Worm (Caenorhabditis elegans) whole organism, young adult: Measurements from ENCODE around the gene col-126.

Source experiments
- B0019.2 ChIP-seq: fragments of 200-800 bp; sonication (Bioruptor generic); conservative IDR thresholded peaks from 2 replicates; pipeline ENCODE4 v1.3.6; 2022; ENCODE audit warnings: missing genetic modification reagents, missing genetic modification characterization, missing compliant biosample characterization
- B0261.1 ChIP-seq: sonication (generic microtip); optimal IDR thresholded peaks from 2 replicates; lab custom pipeline; 2016; ENCODE audit warnings: mild to moderate bottlenecking, missing genetic modification characterization, moderate library complexity, missing compliant biosample characterization
- C06A6.2 ChIP-seq: fragments of 200-800 bp; sonication (Bioruptor generic); conservative IDR thresholded peaks from 2 replicates; pipeline ENCODE4 v1.3.6; 2022; ENCODE audit warnings: missing genetic modification characterization, missing compliant biosample characterization
- F22D6.2 ChIP-seq: sonication (generic microtip); optimal IDR thresholded peaks from 2 replicates; lab custom pipeline; 2016; ENCODE audit warnings: mild to moderate bottlenecking, missing genetic modification characterization, missing compliant biosample characterization
- F37B4.10 ChIP-seq: fragments of 200-800 bp; sonication (Bioruptor generic); IDR thresholded peaks from 2 replicates; pipeline ENCODE4 v1.3.6; 2022; ENCODE audit warnings: missing genetic modification characterization, missing compliant biosample characterization
- K11D2.4 ChIP-seq: fragments of 200-800 bp; sonication (Bioruptor generic); IDR thresholded peaks from 2 replicates; pipeline ENCODE4 v1.3.6; 2022; ENCODE audit warnings: missing genetic modification reagents, missing genetic modification characterization, missing compliant biosample characterization
- T26A5.8 ChIP-seq: sonication (generic microtip); optimal IDR thresholded peaks from 2 replicates; lab custom pipeline; 2016; ENCODE audit warnings: missing genetic modification characterization, missing compliant biosample characterization
- akir-1 ChIP-seq: fragments of 200-800 bp; sonication (Bioruptor generic); optimal IDR thresholded peaks from 2 replicates; lab custom pipeline; 2018; ENCODE audit warnings: mild to moderate bottlenecking, missing genetic modification characterization, moderate library complexity, missing compliant biosample characterization
- ama-1 ChIP-seq, 3 experiments: fragments of 150-350 bp in 1 of 3; sonication (generic microtip) in 2 of 3; optimal IDR thresholded peaks; 2 replicates each; lab custom pipeline; 2014 to 2018; ENCODE audit warnings: missing biosample characterization in 2 of 3, missing genetic modification characterization in 2 of 3, missing genetic modification reagents in 2 of 3
- aptf-3 ChIP-seq: fragments of 200-800 bp; sonication (Bioruptor generic); IDR thresholded peaks from 2 replicates; pipeline ENCODE4 v1.3.6; 2022; ENCODE audit warnings: missing genetic modification characterization, missing compliant biosample characterization
- athp-1 ChIP-seq: sonication (generic microtip); optimal IDR thresholded peaks from 2 replicates; lab custom pipeline; 2017; ENCODE audit warnings: mild to moderate bottlenecking, missing genetic modification characterization, missing compliant biosample characterization
- ccch-3 ChIP-seq: fragments of 200-800 bp; sonication (Bioruptor generic); optimal IDR thresholded peaks from 2 replicates; lab custom pipeline; 2018; ENCODE audit warnings: mild to moderate bottlenecking, missing genetic modification characterization, missing compliant biosample characterization
- cebp-2 ChIP-seq: fragments of 200-800 bp; sonication (Bioruptor generic); IDR thresholded peaks from 2 replicates; pipeline ENCODE4 v1.3.6; 2022; ENCODE audit warnings: missing genetic modification characterization, missing compliant biosample characterization
- ceh-27 ChIP-seq: fragments of 200-800 bp; sonication (Bioruptor generic); optimal IDR thresholded peaks from 2 replicates; lab custom pipeline; 2018; ENCODE audit warnings: mild to moderate bottlenecking, missing genetic modification characterization, moderate library complexity, missing compliant biosample characterization
- ceh-40 ChIP-seq: fragments of 200-800 bp; sonication (Bioruptor generic); IDR thresholded peaks from 2 replicates; pipeline ENCODE4 v1.3.6; 2022; ENCODE audit warnings: missing genetic modification characterization, missing compliant biosample characterization
- ceh-58 ChIP-seq: fragments of 200-800 bp; sonication (Bioruptor generic); IDR thresholded peaks from 2 replicates; pipeline ENCODE4 v1.3.6; 2022; ENCODE audit warnings: missing genetic modification characterization, missing compliant biosample characterization
- dpff-1 ChIP-seq: sonication (generic microtip); optimal IDR thresholded peaks from 2 replicates; lab custom pipeline; 2017; ENCODE audit warnings: mild to moderate bottlenecking, missing genetic modification characterization, missing compliant biosample characterization
- dpl-1 ChIP-seq: fragments of 150-350 bp; optimal IDR thresholded peaks from 2 replicates; lab custom pipeline; 2014; ENCODE audit warnings: missing biosample characterization, missing genetic modification reagents, missing genetic modification characterization
- efl-1 ChIP-seq: fragments of 150-350 bp; optimal IDR thresholded peaks from 2 replicates; lab custom pipeline; 2014; ENCODE audit warnings: missing biosample characterization, missing genetic modification reagents, missing genetic modification characterization
- egl-44 ChIP-seq: fragments of 200-800 bp; sonication (Bioruptor generic); IDR thresholded peaks from 2 replicates; pipeline ENCODE4 v1.3.6; 2022; ENCODE audit warnings: missing genetic modification reagents, missing genetic modification characterization, missing compliant biosample characterization
- fkh-3 ChIP-seq: sonication (generic microtip); optimal IDR thresholded peaks from 2 replicates; lab custom pipeline; 2016; ENCODE audit warnings: mild to moderate bottlenecking, missing genetic modification characterization, missing compliant biosample characterization
- him-1 ChIP-seq: sonication (generic microtip); optimal IDR thresholded peaks from 2 replicates; lab custom pipeline; 2016; ENCODE audit warnings: missing genotype, missing genetic modification reagents, missing genetic modification characterization, missing compliant biosample characterization
- hsf-1 ChIP-seq: fragments of 200-800 bp; sonication (Bioruptor generic); IDR thresholded peaks from 2 replicates; pipeline ENCODE4 v1.3.6; 2022; ENCODE audit warnings: missing genetic modification reagents, missing genetic modification characterization, missing compliant biosample characterization
- lag-1 ChIP-seq: fragments of 200-800 bp; sonication (Bioruptor generic); IDR thresholded peaks from 2 replicates; pipeline ENCODE4 v1.3.6; 2022; ENCODE audit warnings: missing genetic modification reagents, missing genetic modification characterization, missing compliant biosample characterization
- let-607 ChIP-seq, 2 experiments: fragments of 200-800 bp in 1 of 2; sonication (Bioruptor generic) in 1 of 2; sonication (generic microtip) in 1 of 2; optimal IDR thresholded peaks; 2 replicates each; lab custom pipeline; 2016 to 2018; ENCODE audit warnings: mild to moderate bottlenecking in 2 of 2, missing compliant biosample characterization in 2 of 2, missing genetic modification characterization in 2 of 2, moderate library complexity in 2 of 2, missing genotype in 1 of 2
- lin-40 ChIP-seq: sonication (generic microtip); optimal IDR thresholded peaks from 2 replicates; lab custom pipeline; 2016; ENCODE audit warnings: missing genetic modification characterization, mild to moderate bottlenecking, missing compliant biosample characterization, missing genotype, missing genetic modification reagents
- madf-3 ChIP-seq: fragments of 200-800 bp; sonication (Bioruptor generic); IDR thresholded peaks from 2 replicates; pipeline ENCODE4 v1.3.6; 2022; ENCODE audit warnings: missing genetic modification reagents, missing genetic modification characterization, missing compliant biosample characterization
- madf-8 ChIP-seq: fragments of 200-800 bp; sonication (Bioruptor generic); conservative IDR thresholded peaks from 2 replicates; pipeline ENCODE4 v1.3.6; 2022; ENCODE audit warnings: missing genetic modification reagents, missing genetic modification characterization, missing compliant biosample characterization
- mcd-1 ChIP-seq: fragments of 200-800 bp; sonication (Bioruptor generic); IDR thresholded peaks from 2 replicates; pipeline ENCODE4 v1.3.6; 2022; ENCODE audit warnings: missing genetic modification reagents, missing genetic modification characterization, missing compliant biosample characterization
- rcor-1 ChIP-seq: fragments of 200-800 bp; sonication (Bioruptor generic); IDR thresholded peaks from 2 replicates; pipeline ENCODE4 v1.3.6; 2022; ENCODE audit warnings: missing genetic modification reagents, missing genetic modification characterization, missing compliant biosample characterization
- repo-1 ChIP-seq: sonication (generic microtip); optimal IDR thresholded peaks from 2 replicates; lab custom pipeline; 2017; ENCODE audit warnings: mild to moderate bottlenecking, missing genetic modification characterization, missing compliant biosample characterization
- sdz-38 ChIP-seq: sonication (generic microtip); optimal IDR thresholded peaks from 2 replicates; lab custom pipeline; 2016; ENCODE audit warnings: missing genotype, missing genetic modification characterization, missing compliant biosample characterization
- snpc-4 ChIP-seq, 5 experiments: fragments of 150-350 bp in 1 of 5; sonication (generic microtip) in 4 of 5; optimal IDR thresholded peaks; 2 replicates each; lab custom pipeline; 2014 to 2018; ENCODE audit warnings: missing genetic modification characterization in 5 of 5, missing biosample characterization in 3 of 5, antibody characterized with exemption in 2 of 5, mild to moderate bottlenecking in 2 of 5, missing compliant biosample characterization in 2 of 5, missing genotype in 2 of 5, moderate library complexity in 2 of 5, missing genetic modification reagents in 1 of 5
- sptf-2 ChIP-seq: fragments of 200-800 bp; sonication (Bioruptor generic); optimal IDR thresholded peaks from 2 replicates; lab custom pipeline; 2018; ENCODE audit warnings: mild to moderate bottlenecking, missing genetic modification characterization, missing compliant biosample characterization
- zim-3 ChIP-seq: sonication (generic microtip); optimal IDR thresholded peaks from 2 replicates; lab custom pipeline; 2017; ENCODE audit warnings: mild to moderate bottlenecking, missing genetic modification characterization, moderate library complexity, missing compliant biosample characterization
- ztf-22 ChIP-seq: fragments of 200-800 bp; sonication (Bioruptor generic); optimal IDR thresholded peaks from 2 replicates; lab custom pipeline; 2018; ENCODE audit warnings: mild to moderate bottlenecking, missing genetic modification characterization, moderate library complexity, missing compliant biosample characterization
- ztf-6 ChIP-seq: fragments of 200-800 bp; sonication (Bioruptor generic); IDR thresholded peaks from 2 replicates; pipeline ENCODE4 v1.3.6; 2022; ENCODE audit warnings: missing genetic modification reagents, missing genetic modification characterization, missing compliant biosample characterization

col-126 gene

DNA sequence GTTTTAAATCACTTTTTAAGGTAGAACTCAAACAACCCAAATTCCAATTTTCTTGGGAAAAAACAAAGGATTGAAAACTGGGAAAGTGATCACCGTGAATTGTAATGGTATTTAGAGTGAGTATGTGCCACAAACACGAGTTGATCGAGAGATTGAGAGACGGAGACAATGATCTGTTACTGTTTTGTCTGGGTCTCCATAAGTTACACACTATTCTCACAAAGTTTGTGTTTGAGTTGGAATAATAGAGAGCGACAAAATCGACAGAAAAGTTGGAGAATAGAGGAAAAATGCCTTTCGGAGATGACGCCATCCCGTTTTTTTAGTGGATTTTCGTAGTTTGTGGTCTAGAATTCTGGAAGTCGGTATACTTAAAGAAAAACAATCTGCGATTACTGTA lies 8.1 kb downstream of the col-126 start, which contains the start of gene nhr-7:
Gene nhr-7, minus strand, starts transcription at position 101 of the 400 bp plus-strand sequence.
- TF ChIP-seq sdz-38 (tag; lab: Kevin White, UChicago) (no peak), cebp-2 (GFP tag; lab: Robert Waterston, UW) (no peak), K11D2.4 (GFP tag; lab: Robert Waterston, UW) (no peak), efl-1 (no peak), sptf-2 (no peak), ccch-3 (GFP tag; lab: Kevin White, UChicago) (no peak), let-607 (tag; optimal IDR thresholded peaks at IDR 0.05; lab: Kevin White, UChicago) (no peak), dpff-1 (tag; lab: Kevin White, UChicago) (no peak)

ce11 chrIV:11273151-11273550 lies 9.9 kb downstream of the col-126 start, which contains the start of gene gtl-2:
TSS of gene gtl-2 (plus strand) at chrIV:11273451.
- TF ChIP-seq lag-1 (GFP tag; lab: Robert Waterston, UW) (no peak), lin-40 (no peak), snpc-4 (GFP tag; optimal IDR thresholded peaks at IDR 0.05; lab: Kevin White, UChicago) (no peak), snpc-4 (tag; optimal IDR thresholded peaks at IDR 0.05; lab: Kevin White, UChicago) (no peak), F22D6.2 (tag; lab: Kevin White, UChicago) (no peak), C06A6.2 (GFP tag; lab: Robert Waterston, UW) (no peak), ztf-6 (GFP tag; lab: Robert Waterston, UW) (no peak), madf-3 (GFP tag; lab: Robert Waterston, UW) (no peak), B0261.1 (tag; lab: Kevin White, UChicago) (no peak), ceh-27 (no peak), F37B4.10 (GFP tag; lab: Robert Waterston, UW) (no peak), egl-44 (no peak), ceh-58 (GFP tag; lab: Robert Waterston, UW) (no peak), mcd-1 (GFP tag; lab: Robert Waterston, UW) (no peak), let-607 (tag; optimal IDR thresholded peaks at IDR 0.05; lab: Kevin White, UChicago) (no peak), dpl-1 (no peak), madf-8 (GFP tag; lab: Robert Waterston, UW) (no peak)

ce11 chrIV:11276026-11276425 lies 12.8 kb downstream of the col-126 start:
- no peak for TF ChIP-seq him-1
- TF ChIP-seq akir-1 (GFP tag; lab: Kevin White, UChicago), result no peak
- TF ChIP-seq F37B4.10 (GFP tag; lab: Robert Waterston, UW), result no peak
- TF ChIP-seq aptf-3 (GFP tag; lab: Robert Waterston, UW), result no peak
- no peak for TF ChIP-seq repo-1 (tag; lab: Kevin White, UChicago)
- TF ChIP-seq rcor-1, result no peak
- TF ChIP-seq B0019.2 (GFP tag; lab: Robert Waterston, UW), result no peak
- TF ChIP-seq egl-44, result no peak
- TF ChIP-seq zim-3 (tag; lab: Kevin White, UChicago), result no peak
- no peak for TF ChIP-seq ztf-22
- TF ChIP-seq hsf-1 (GFP tag; lab: Robert Waterston, UW), result no peak
- no peak for TF ChIP-seq T26A5.8
- TF ChIP-seq ama-1 (optimal IDR thresholded peaks at IDR 0.05; lab: Kevin White, UChicago), result no peak
- no peak for TF ChIP-seq ama-1 (GFP tag; optimal IDR thresholded peaks at IDR 0.05; lab: Kevin White, UChicago)
- TF ChIP-seq athp-1 (tag; lab: Kevin White, UChicago), result no peak
- TF ChIP-seq ceh-40 (GFP tag; lab: Robert Waterston, UW), result no peak
- no peak for TF ChIP-seq fkh-3 (tag; lab: Kevin White, UChicago)
